Worm (Caenorhabditis elegans): ENCODE data around the gene srh-217.

Gene srh-217

DNA sequence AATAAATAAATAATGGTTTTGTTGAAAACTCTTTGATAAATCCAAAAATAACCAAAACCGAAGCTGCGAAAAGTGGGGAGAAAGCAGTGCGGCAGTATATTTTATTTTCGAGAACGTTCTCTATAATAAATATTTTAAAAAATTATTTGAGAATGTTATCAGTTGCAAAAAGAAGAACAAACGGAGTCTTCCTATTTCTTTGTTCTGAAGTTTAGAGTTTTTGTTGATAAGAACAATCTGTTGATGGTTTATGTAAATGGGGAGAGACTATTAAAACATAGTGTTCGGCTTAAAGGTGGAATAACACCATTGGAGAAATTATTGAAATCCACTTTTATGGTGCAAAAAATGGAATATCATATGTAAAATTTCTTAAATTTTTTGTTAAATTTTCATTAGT lies 17.7 kb upstream of the srh-217 start:
- TF ChIP-seq unc-42 (tag; optimal IDR thresholded peaks at IDR 0.05) = no peak
- TF ChIP-seq fkh-6 (tag; optimal IDR thresholded peaks at IDR 0.05) = no peak
- TF ChIP-seq hlh-8 (tag; optimal IDR thresholded peaks at IDR 0.05) = no peak
- TF ChIP-seq nhr-232 (tag; optimal IDR thresholded peaks at IDR 0.05) = no peak
- no peak for TF ChIP-seq ceh-22 (tag; optimal IDR thresholded peaks at IDR 0.05)
- TF ChIP-seq dve-1 (tag; optimal IDR thresholded peaks at IDR 0.05) = no peak
- TF ChIP-seq ceh-24 (tag; optimal IDR thresholded peaks at IDR 0.05) = no peak
- no peak for TF ChIP-seq C38D4.7 (GFP tag; optimal IDR thresholded peaks at IDR 0.05)
- no peak for TF ChIP-seq hlh-30 (tag; optimal IDR thresholded peaks at IDR 0.05; ENCODE audit: insufficient read depth)
- TF ChIP-seq unc-86 (tag; optimal IDR thresholded peaks at IDR 0.05) = no peak

DNA sequence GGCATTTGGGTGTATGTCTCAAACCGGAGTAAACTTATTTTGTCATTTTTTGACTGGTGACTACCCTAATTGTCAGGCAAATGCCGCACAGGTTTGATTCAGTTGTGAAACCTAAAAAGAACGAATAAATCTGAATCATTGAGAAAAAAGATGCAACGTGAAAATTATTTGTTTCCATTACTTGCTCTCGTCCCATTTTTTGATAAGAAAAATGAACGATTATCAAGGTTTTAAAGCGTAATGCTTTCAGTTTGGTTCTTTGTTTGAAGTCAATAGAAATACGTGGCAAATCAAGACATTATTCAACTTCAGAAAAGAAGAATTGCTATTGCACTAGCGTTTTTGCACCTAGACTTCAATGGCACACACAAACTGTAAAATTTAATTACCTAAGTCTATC lies 17.2 kb upstream of the srh-217 start, which contains the start of gene Y113G7B.12:
Y113G7B.12 (minus strand) TSS at position 101 of the 400 bp plus-strand sequence.
- TF ChIP-seq ceh-2 (tag; optimal IDR thresholded peaks at IDR 0.05) (no peak), ztf-16 (tag; optimal IDR thresholded peaks at IDR 0.05) (no peak), Y22D7AL.16 (tag; optimal IDR thresholded peaks at IDR 0.05) (no peak), nhr-232 (tag; optimal IDR thresholded peaks at IDR 0.05) (no peak)

DNA sequence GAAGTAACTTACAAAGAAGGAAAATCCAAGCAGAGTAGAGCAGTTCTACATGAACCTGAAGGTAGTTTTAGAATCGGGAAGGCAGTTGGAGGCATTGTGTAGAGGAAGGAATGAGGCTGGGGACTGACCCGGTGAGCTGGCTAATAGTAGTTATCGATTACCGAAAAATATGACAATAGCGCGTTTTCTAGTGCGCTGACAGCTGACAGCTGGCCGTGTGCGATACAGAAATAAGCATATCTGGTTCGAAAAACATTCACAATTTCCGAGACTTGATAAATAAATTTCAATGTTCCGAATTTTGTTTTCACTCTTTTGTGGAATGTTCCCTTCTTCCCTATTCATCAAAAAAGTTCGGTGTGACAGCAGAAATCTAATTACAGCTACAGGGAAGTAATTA lies 10.7 kb upstream of the srh-217 start, which contains the start of the genes fbxb-59 and srbc-34:
fbxb-59 (minus strand) TSS at position 101 of the 400 bp plus-strand sequence.
srbc-34 (plus strand) TSS at position 233 of the 400 bp plus-strand sequence.
- TF ChIP-seq elt-2 (tag; optimal IDR thresholded peaks at IDR 0.05) = no peak
- TF ChIP-seq K02D7.2 (tag; optimal IDR thresholded peaks at IDR 0.05) = no peak
- TF ChIP-seq pat-9 (tag; optimal IDR thresholded peaks at IDR 0.05) = no peak
- TF ChIP-seq unc-55 (GFP tag; optimal IDR thresholded peaks at IDR 0.05) = no peak
- TF ChIP-seq hlh-15 (tag; optimal IDR thresholded peaks at IDR 0.05) = no peak
- no peak for TF ChIP-seq ama-1 (optimal IDR thresholded peaks at IDR 0.05)
- no peak for TF ChIP-seq fax-1 (tag; optimal IDR thresholded peaks at IDR 0.05)
- no peak for TF ChIP-seq ref-2 (tag; optimal IDR thresholded peaks at IDR 0.05)
- TF ChIP-seq ahr-1 (tag; optimal IDR thresholded peaks at IDR 0.05) = no peak
- TF ChIP-seq odd-2 (tag; optimal IDR thresholded peaks at IDR 0.05) = no peak
- TF ChIP-seq ets-4 (tag; optimal IDR thresholded peaks at IDR 0.05) = no peak
- TF ChIP-seq hlh-6 (tag; optimal IDR thresholded peaks at IDR 0.05) = no peak
- TF ChIP-seq ceh-2 (tag; optimal IDR thresholded peaks at IDR 0.05) = no peak
- no peak for TF ChIP-seq madf-2 (tag; optimal IDR thresholded peaks at IDR 0.05)

ce11 chrV:20203085-20203484 lies 7.7 kb upstream of the srh-217 start, which contains the start of gene fbxa-113:
Gene fbxa-113, plus strand, starts transcription at chrV:20203385.
- TF ChIP-seq fkh-10 (GFP tag; optimal IDR thresholded peaks at IDR 0.05) = no peak
- TF ChIP-seq ceh-19 (GFP tag; optimal IDR thresholded peaks at IDR 0.05) = no peak
- no peak for TF ChIP-seq pha-4 (tag; optimal IDR thresholded peaks at IDR 0.05)

DNA sequence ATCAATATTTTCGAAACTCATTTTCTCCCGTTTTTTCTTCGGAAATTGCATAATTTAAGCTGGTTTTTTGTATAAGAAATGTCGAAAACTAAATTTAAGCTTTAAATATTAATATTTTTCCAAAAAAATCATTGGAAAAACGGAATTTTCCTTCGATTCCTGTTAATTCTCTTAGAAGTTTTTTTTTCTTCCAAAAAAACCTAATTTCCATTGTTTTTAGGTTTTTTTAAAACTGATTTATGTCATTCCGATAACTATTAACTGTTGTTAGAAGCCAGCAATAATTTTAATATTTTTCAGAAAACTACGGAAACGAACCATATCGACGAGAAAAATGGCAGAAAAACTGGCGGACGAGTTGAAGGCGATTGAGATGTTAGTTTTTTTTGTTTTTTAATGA lies 6.0 kb upstream of the srh-217 start, which contains the start of gene fbxa-114:
fbxa-114 (plus strand) TSS at position 301 of the 400 bp plus-strand sequence.
- TF ChIP-seq F13H6.1 (tag; optimal IDR thresholded peaks at IDR 0.05) = no peak
- no peak for TF ChIP-seq K02D7.2 (tag; optimal IDR thresholded peaks at IDR 0.05)
- no peak for TF ChIP-seq ceh-22 (tag; optimal IDR thresholded peaks at IDR 0.05)
- no peak for TF ChIP-seq dve-1 (tag; optimal IDR thresholded peaks at IDR 0.05)
- no peak for TF ChIP-seq pat-9 (tag; optimal IDR thresholded peaks at IDR 0.05)
- no peak for TF ChIP-seq ztf-16 (tag; optimal IDR thresholded peaks at IDR 0.05)
- TF ChIP-seq C38D4.7 (GFP tag; optimal IDR thresholded peaks at IDR 0.05) = no peak
- no peak for TF ChIP-seq ets-4 (tag; optimal IDR thresholded peaks at IDR 0.05)
- no peak for TF ChIP-seq ceh-6 (GFP tag; optimal IDR thresholded peaks at IDR 0.05)
- no peak for TF ChIP-seq fkh-6 (tag; optimal IDR thresholded peaks at IDR 0.05)

- TF ChIP-seq hlh-30 (tag; optimal IDR thresholded peaks at IDR 0.05; ENCODE audit: insufficient read depth) (no peak), Y22D7AL.16 (tag; optimal IDR thresholded peaks at IDR 0.05) (no peak), ceh-18 (tag; optimal IDR thresholded peaks at IDR 0.05) (no peak), ceh-30 (tag; optimal IDR thresholded peaks at IDR 0.05) (no peak), fkh-10 (GFP tag; optimal IDR thresholded peaks at IDR 0.05) (no peak), ceh-48 (tag; optimal IDR thresholded peaks at IDR 0.05) (no peak), dve-1 (tag; optimal IDR thresholded peaks at IDR 0.05) (no peak), sdc-2 (tag; optimal IDR thresholded peaks at IDR 0.05) (no peak), madf-2 (tag; optimal IDR thresholded peaks at IDR 0.05) (no peak), elt-4 (tag; optimal IDR thresholded peaks at IDR 0.05) (no peak), lim-6 (tag; optimal IDR thresholded peaks at IDR 0.05) (no peak), nfya-1 (tag; optimal IDR thresholded peaks at IDR 0.05) (no peak), hlh-6 (tag; optimal IDR thresholded peaks at IDR 0.05) (no peak), che-1 (tag; optimal IDR thresholded peaks at IDR 0.05) (no peak), C08G9.2 (tag; optimal IDR thresholded peaks at IDR 0.05) (no peak), sox-2 (GFP tag; IDR thresholded peaks at IDR 0.05) (no peak), ttx-3 (tag; optimal IDR thresholded peaks at IDR 0.05) (no peak), ref-2 (tag; optimal IDR thresholded peaks at IDR 0.05) (no peak), pqm-1 (tag; optimal IDR thresholded peaks at IDR 0.05) (no peak)
Observed at ce11 chrV:20199658-20200057, 4.3 kb upstream of the srh-217 start.
